Worm (Caenorhabditis elegans) whole organism, L4/young adult: ENCODE measurements around the gene cwn-1.

Experiments used
- W03F9.2 ChIP-seq: fragments of 150-350 bp; optimal IDR thresholded peaks from 2 replicates; lab custom pipeline; 2014; ENCODE audit warnings: missing biosample characterization, missing genetic modification characterization
- dao-5 ChIP-seq: sonication (generic microtip); optimal IDR thresholded peaks from 2 replicates; lab custom pipeline; 2016; ENCODE audit warnings: missing genotype, missing genetic modification characterization, moderate library complexity, missing compliant biosample characterization
- him-1 ChIP-seq: sonication (generic microtip); optimal IDR thresholded peaks from 2 replicates; lab custom pipeline; 2016; ENCODE audit warnings: missing genotype, missing genetic modification reagents, missing genetic modification characterization, missing compliant biosample characterization

The cwn-1 gene

ce11 chrII:151495-151894 lies 18.1 kb upstream of the cwn-1 start:
- TF ChIP-seq W03F9.2 (tag; lab: Kevin White, UChicago) (no peak), dao-5 (tag; lab: Kevin White, UChicago) (no peak), him-1 (tag; lab: Kevin White, UChicago) (no peak)

ce11 chrII:146933-147332 lies 13.5 kb upstream of the cwn-1 start, which contains the start of gene T25D3.4:
TSS of gene T25D3.4 (plus strand) at chrII:147233.
- TF ChIP-seq W03F9.2 (tag; lab: Kevin White, UChicago) (no peak), him-1 (tag; lab: Kevin White, UChicago) (no peak), dao-5 (tag; lab: Kevin White, UChicago) (no peak)

- TF ChIP-seq W03F9.2 (tag; lab: Kevin White, UChicago) (no peak), dao-5 (tag; lab: Kevin White, UChicago) (no peak), him-1 (tag; lab: Kevin White, UChicago) (no peak)
These were observed 1.8 kb upstream of the cwn-1 start, which contains the start of gene K10B4.1 for ce11 chrII:135166-135565. TSS of gene K10B4.1 (plus strand) at chrII:135466.

- TF ChIP-seq dao-5 (tag; lab: Kevin White, UChicago) = no peak
- TF ChIP-seq him-1 (tag; lab: Kevin White, UChicago) = no peak
- no peak for TF ChIP-seq W03F9.2 (tag; lab: Kevin White, UChicago)
These were observed 3.6 kb downstream of the cwn-1 start for ce11 chrII:129770-130169.

ce11 chrII:128929-129328 lies 4.5 kb downstream of the cwn-1 start, which contains the start of gene srd-3:
TSS of gene srd-3 (minus strand) at chrII:129029.
- TF ChIP-seq W03F9.2 (tag; lab: Kevin White, UChicago) (no peak), dao-5 (tag; lab: Kevin White, UChicago) (no peak), him-1 (tag; lab: Kevin White, UChicago) (no peak)

ce11 chrII:124904-125303 lies 8.5 kb downstream of the cwn-1 start, which contains the start of gene nmur-2:
TSS of gene nmur-2 (minus strand) at chrII:125004.
- no peak for TF ChIP-seq dao-5 (tag; lab: Kevin White, UChicago)
- no peak for TF ChIP-seq him-1 (tag; lab: Kevin White, UChicago)
- TF ChIP-seq W03F9.2 (tag; lab: Kevin White, UChicago) = no peak

- no peak for TF ChIP-seq him-1 (tag; lab: Kevin White, UChicago)
- no peak for TF ChIP-seq W03F9.2 (tag; lab: Kevin White, UChicago)
- TF ChIP-seq dao-5 (tag; lab: Kevin White, UChicago) = no peak
These were observed 10.9 kb downstream of the cwn-1 start for ce11 chrII:122494-122893.

ce11 chrII:122008-122407 lies 11.4 kb downstream of the cwn-1 start:
- TF ChIP-seq him-1 (tag; lab: Kevin White, UChicago) = no peak
- no peak for TF ChIP-seq W03F9.2 (tag; lab: Kevin White, UChicago)
- TF ChIP-seq dao-5 (tag; lab: Kevin White, UChicago) = no peak

ce11 chrII:121121-121520 lies 12.3 kb downstream of the cwn-1 start, which contains the start of gene K10B4.3:
TSS of gene K10B4.3 (minus strand) at chrII:121221.
- no peak for TF ChIP-seq dao-5 (tag; lab: Kevin White, UChicago)
- TF ChIP-seq him-1 (tag; lab: Kevin White, UChicago) = no peak
- no peak for TF ChIP-seq W03F9.2 (tag; lab: Kevin White, UChicago)

- no peak for TF ChIP-seq dao-5 (tag; lab: Kevin White, UChicago)
- TF ChIP-seq W03F9.2 (tag; lab: Kevin White, UChicago) = no peak
- TF ChIP-seq him-1 (tag; lab: Kevin White, UChicago) = no peak
These were observed 16.5 kb downstream of the cwn-1 start, which contains the start of gene srt-54 for ce11 chrII:116916-117315. TSS of gene srt-54 (plus strand) at chrII:117216.

ce11 chrII:112231-112630 lies 21.2 kb downstream of the cwn-1 start:
- TF ChIP-seq him-1 (tag; lab: Kevin White, UChicago) = no peak
- TF ChIP-seq dao-5 (tag; lab: Kevin White, UChicago) = no peak

ce11 chrII:111267-111666 lies 22.1 kb downstream of the cwn-1 start, which contains the start of gene C50D2.1:
TSS of gene C50D2.1 (plus strand) at chrII:111567.
- TF ChIP-seq dao-5 (tag; lab: Kevin White, UChicago) (no peak), him-1 (tag; lab: Kevin White, UChicago) (no peak), W03F9.2 (tag; lab: Kevin White, UChicago) (no peak)

ce11 chrII:108865-109264 lies 24.5 kb downstream of the cwn-1 start, which contains the start of gene C50D2.2:
TSS of gene C50D2.2 (plus strand) at chrII:109165.
- no peak for TF ChIP-seq dao-5 (tag; lab: Kevin White, UChicago)
- no peak for TF ChIP-seq W03F9.2 (tag; lab: Kevin White, UChicago)

ce11 chrII:107703-108102 lies 25.7 kb downstream of the cwn-1 start:
- TF ChIP-seq him-1 (tag; lab: Kevin White, UChicago) = no peak
- TF ChIP-seq dao-5 (tag; lab: Kevin White, UChicago) = no peak
- TF ChIP-seq W03F9.2 (tag; lab: Kevin White, UChicago) = no peak
